Worm (Caenorhabditis elegans): Measurements from ENCODE around the gene srz-62.

DNA sequence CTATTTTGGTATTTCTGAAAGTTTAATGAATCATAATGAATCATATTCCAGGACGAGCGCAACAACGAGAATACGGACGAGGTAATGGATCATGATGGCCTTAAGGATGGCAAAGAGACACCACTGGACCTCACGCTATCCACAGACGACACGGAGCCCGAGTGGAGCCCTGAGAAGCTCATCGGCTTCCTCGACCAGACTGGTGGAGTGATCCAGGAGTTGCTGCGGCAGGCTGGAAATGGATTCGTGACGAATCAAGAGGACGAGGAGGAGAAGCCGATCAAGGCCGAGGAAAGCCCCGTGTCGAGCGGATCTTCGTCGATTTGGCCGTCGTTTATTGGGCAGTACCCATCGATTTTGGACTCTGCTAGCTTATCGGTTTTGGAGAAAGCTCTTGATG lies 40.8 kb upstream of the srz-62 start:
- TF ChIP-seq lin-13 (GFP tag; optimal IDR thresholded peaks at IDR 0.05) = no peak
- TF ChIP-seq ama-1 (optimal IDR thresholded peaks at IDR 0.05) = no peak
- no peak for TF ChIP-seq skn-1 (tag; optimal IDR thresholded peaks at IDR 0.05)
- TF ChIP-seq mdl-1 (tag; optimal IDR thresholded peaks at IDR 0.05) = no peak
- no peak for TF ChIP-seq ztf-11 (tag; optimal IDR thresholded peaks at IDR 0.05)
- TF ChIP-seq efl-1 (optimal IDR thresholded peaks at IDR 0.05) = no peak
- TF ChIP-seq efl-1 (GFP tag; optimal IDR thresholded peaks at IDR 0.05 in 1 of 2) = peak in 1 of 2 experiments; percentile 75
- TF ChIP-seq unc-30 (tag; optimal IDR thresholded peaks at IDR 0.05) = no peak
- TF ChIP-seq fkh-10 (GFP tag; optimal IDR thresholded peaks at IDR 0.05) = no peak
- TF ChIP-seq lsy-2 (tag; optimal IDR thresholded peaks at IDR 0.05) = no peak
- no peak for TF ChIP-seq unc-62 (GFP tag; optimal IDR thresholded peaks at IDR 0.05)
- TF ChIP-seq aha-1 (tag; optimal IDR thresholded peaks at IDR 0.05) = no peak
- no peak for TF ChIP-seq egl-27 (tag; optimal IDR thresholded peaks at IDR 0.05)

All from whole organism, L1 larva.